Worm (Caenorhabditis elegans): ENCODE results near the gene srd-41.

ce11 chrX:12328676-12329075 is 2.2 kb downstream of the srd-41 start, which contains the start of gene srd-45:
- TF ChIP-seq mep-1 (tag; optimal IDR thresholded peaks at IDR 0.05) = no peak
- no peak for TF ChIP-seq unc-62 (GFP tag; optimal IDR thresholded peaks at IDR 0.05)
- TF ChIP-seq lin-35 (GFP tag; optimal IDR thresholded peaks at IDR 0.05) = no peak
